Worm (Caenorhabditis elegans) whole organism, young adult: ENCODE measurements around the gene C31E10.5.

Experiments
- B0035.1 ChIP-seq: sonication (generic microtip); optimal IDR thresholded peaks from 2 replicates; lab custom pipeline; 2016; ENCODE audit warnings: missing genetic modification characterization, mild to moderate bottlenecking, missing compliant biosample characterization, missing genotype, missing genetic modification reagents
- B0261.1 ChIP-seq: sonication (generic microtip); optimal IDR thresholded peaks from 2 replicates; lab custom pipeline; 2016; ENCODE audit warnings: mild to moderate bottlenecking, missing genetic modification characterization, moderate library complexity, missing compliant biosample characterization
- C17E4.6 ChIP-seq: fragments of 200-800 bp; sonication (Bioruptor generic); IDR thresholded peaks from 2 replicates; pipeline ENCODE4 v1.3.6; 2022; ENCODE audit warnings: missing genetic modification reagents, missing genetic modification characterization, missing compliant biosample characterization
- F37B4.10 ChIP-seq: fragments of 200-800 bp; sonication (Bioruptor generic); IDR thresholded peaks from 2 replicates; pipeline ENCODE4 v1.3.6; 2022; ENCODE audit warnings: missing genetic modification characterization, missing compliant biosample characterization
- F55B11.4 ChIP-seq: sonication (generic microtip); optimal IDR thresholded peaks from 2 replicates; lab custom pipeline; 2016; ENCODE audit warnings: missing compliant biosample characterization, missing genetic modification characterization, borderline replicate concordance; ENCODE audit not compliant: insufficient read depth
- F57C9.4 ChIP-seq: sonication (generic microtip); optimal IDR thresholded peaks from 2 replicates; lab custom pipeline; 2017; ENCODE audit warnings: mild to moderate bottlenecking, missing genetic modification characterization, missing compliant biosample characterization
- Y53G8AR.9 ChIP-seq: fragments of 200-800 bp; sonication (Bioruptor generic); conservative IDR thresholded peaks from 2 replicates; pipeline ENCODE4 v1.3.6; 2022; ENCODE audit warnings: missing genetic modification reagents, missing genetic modification characterization, missing compliant biosample characterization
- Y67H2A.10 ChIP-seq: fragments of 200-800 bp; sonication (Bioruptor generic); conservative IDR thresholded peaks from 2 replicates; pipeline ENCODE4 v1.3.6; 2022; ENCODE audit warnings: missing genetic modification reagents, missing genetic modification characterization, missing compliant biosample characterization
- akir-1 ChIP-seq: fragments of 200-800 bp; sonication (Bioruptor generic); optimal IDR thresholded peaks from 2 replicates; lab custom pipeline; 2018; ENCODE audit warnings: mild to moderate bottlenecking, missing genetic modification characterization, moderate library complexity, missing compliant biosample characterization
- aptf-2 ChIP-seq: fragments of 200-800 bp; sonication (Bioruptor generic); conservative IDR thresholded peaks from 2 replicates; pipeline ENCODE4 v1.3.6; 2022; ENCODE audit warnings: missing genetic modification reagents, missing genetic modification characterization, missing compliant biosample characterization
- aptf-3 ChIP-seq: fragments of 200-800 bp; sonication (Bioruptor generic); IDR thresholded peaks from 2 replicates; pipeline ENCODE4 v1.3.6; 2022; ENCODE audit warnings: missing genetic modification characterization, missing compliant biosample characterization
- bed-1 ChIP-seq: fragments of 200-800 bp; sonication (Bioruptor generic); IDR thresholded peaks from 2 replicates; pipeline ENCODE4 v1.3.6; 2022; ENCODE audit warnings: missing genetic modification reagents, missing genetic modification characterization, missing compliant biosample characterization
- dpl-1 ChIP-seq: fragments of 150-350 bp; optimal IDR thresholded peaks from 2 replicates; lab custom pipeline; 2014; ENCODE audit warnings: missing biosample characterization, missing genetic modification reagents, missing genetic modification characterization
- egl-44 ChIP-seq: fragments of 200-800 bp; sonication (Bioruptor generic); IDR thresholded peaks from 2 replicates; pipeline ENCODE4 v1.3.6; 2022; ENCODE audit warnings: missing genetic modification reagents, missing genetic modification characterization, missing compliant biosample characterization
- egrh-3 ChIP-seq: fragments of 200-800 bp; sonication (Bioruptor generic); IDR thresholded peaks from 2 replicates; pipeline ENCODE4 v1.3.6; 2022; ENCODE audit warnings: missing genetic modification reagents, missing genetic modification characterization, missing compliant biosample characterization
- gei-17 ChIP-seq: fragments of 200-800 bp; sonication (Bioruptor generic); optimal IDR thresholded peaks from 2 replicates; lab custom pipeline; 2018; ENCODE audit warnings: mild to moderate bottlenecking, missing genetic modification characterization, missing compliant biosample characterization
- him-1 ChIP-seq: sonication (generic microtip); optimal IDR thresholded peaks from 2 replicates; lab custom pipeline; 2016; ENCODE audit warnings: missing genotype, missing genetic modification reagents, missing genetic modification characterization, missing compliant biosample characterization
- hmg-1.2 ChIP-seq: fragments of 200-800 bp; sonication (Bioruptor generic); IDR thresholded peaks from 2 replicates; pipeline ENCODE4 v1.3.6; 2022; ENCODE audit warnings: missing genetic modification reagents, missing genetic modification characterization, missing compliant biosample characterization
- hmg-20 ChIP-seq: fragments of 200-800 bp; sonication (Bioruptor generic); IDR thresholded peaks from 2 replicates; pipeline ENCODE4 v1.3.6; 2022; ENCODE audit warnings: missing genetic modification reagents, missing genetic modification characterization, missing compliant biosample characterization
- hrde-1 ChIP-seq: sonication (generic microtip); optimal IDR thresholded peaks from 2 replicates; lab custom pipeline; 2016; ENCODE audit warnings: missing genetic modification characterization, mild to moderate bottlenecking, missing compliant biosample characterization, moderate library complexity, missing genotype, missing genetic modification reagents, borderline replicate concordance
- lin-26 ChIP-seq: fragments of 200-800 bp; sonication (Bioruptor generic); IDR thresholded peaks from 2 replicates; pipeline ENCODE4 v1.3.6; 2022; ENCODE audit warnings: missing genetic modification reagents, missing genetic modification characterization, missing compliant biosample characterization
- lin-35 ChIP-seq, 3 experiments: fragments of 150-350 bp in 2 of 3; sonication (generic microtip) in 1 of 3; optimal IDR thresholded peaks; 2 replicates each; lab custom pipeline; 2014 to 2018; ENCODE audit warnings: missing biosample characterization in 3 of 3, missing genetic modification characterization in 3 of 3, missing genetic modification reagents in 3 of 3
- lsl-1 ChIP-seq: fragments of 200-800 bp; sonication (Bioruptor generic); optimal IDR thresholded peaks from 2 replicates; lab custom pipeline; 2018; ENCODE audit warnings: mild to moderate bottlenecking, missing genetic modification characterization, moderate library complexity, missing compliant biosample characterization
- lsy-27 ChIP-seq: sonication (generic microtip); optimal IDR thresholded peaks from 2 replicates; lab custom pipeline; 2017; ENCODE audit warnings: missing genetic modification characterization, mild to moderate bottlenecking, missing compliant biosample characterization, antibody characterized with exemption, missing genotype, borderline replicate concordance; ENCODE audit not compliant: insufficient read depth
- nhr-80 ChIP-seq: sonication (generic microtip); optimal IDR thresholded peaks from 2 replicates; lab custom pipeline; 2016; ENCODE audit warnings: missing genetic modification characterization, missing compliant biosample characterization
- zfh-2 ChIP-seq: fragments of 200-800 bp; sonication (Bioruptor generic); conservative IDR thresholded peaks from 2 replicates; pipeline ENCODE4 v1.3.6; 2022; ENCODE audit warnings: missing genetic modification reagents, missing genetic modification characterization, missing compliant biosample characterization
- zim-3 ChIP-seq: sonication (generic microtip); optimal IDR thresholded peaks from 2 replicates; lab custom pipeline; 2017; ENCODE audit warnings: mild to moderate bottlenecking, missing genetic modification characterization, moderate library complexity, missing compliant biosample characterization

The C31E10.5 gene

ce11 chrX:13995803-13996388 lies at the start of gene C31E10.5, which contains the start of gene C31E10.6:
Gene C31E10.5 (minus strand): TSS chrX:13995834.
Gene C31E10.6 (plus strand): TSS chrX:13996338.
- TF ChIP-seq nhr-80 (tag; lab: Kevin White, UChicago) (no peak), hmg-1.2 (GFP tag; lab: Robert Waterston, UW) (peak; percentile 85)

ce11 chrX:14044362-14044761 lies 48.7 kb upstream of the C31E10.5 start:
- TF ChIP-seq lsy-27 (tag; lab: Kevin White, UChicago) = no peak
- peak; percentile 59 for TF ChIP-seq zfh-2 (GFP tag; lab: Robert Waterston, UW)
- TF ChIP-seq aptf-3 (GFP tag; lab: Robert Waterston, UW) = 0 out of 2 replicates have a peak, but pooled peaks have one; percentile 35

- TF ChIP-seq bed-1 (GFP tag; lab: Robert Waterston, UW) (no peak), C17E4.6 (GFP tag; lab: Robert Waterston, UW) (no peak)
- TF ChIP-seq, all 124 proteins: peak for 0
These were observed 43.7 kb upstream of the C31E10.5 start for ce11 chrX:14039293-14039692.

- TF ChIP-seq gei-17 (no peak), B0261.1 (tag; lab: Kevin White, UChicago) (no peak), zim-3 (tag; lab: Kevin White, UChicago) (no peak), Y53G8AR.9 (GFP tag; lab: Robert Waterston, UW) (no peak)
These were observed 37.9 kb upstream of the C31E10.5 start, which contains the start of gene arrd-25 for ce11 chrX:14033494-14033893. Gene arrd-25 (plus strand): TSS chrX:14033794.

- no peak for TF ChIP-seq F55B11.4 (tag; lab: Kevin White, UChicago)
- TF ChIP-seq nhr-80 (tag; lab: Kevin White, UChicago) = peak; percentile 21
These were observed 34.9 kb upstream of the C31E10.5 start for ce11 chrX:14030524-14030923.

- no peak for TF ChIP-seq Y53G8AR.9 (GFP tag; lab: Robert Waterston, UW)
- TF ChIP-seq B0035.1 = no peak
- no peak for TF ChIP-seq hrde-1 (tag; lab: Kevin White, UChicago)
- no peak for TF ChIP-seq lsy-27 (tag; lab: Kevin White, UChicago)
- TF ChIP-seq egrh-3 (GFP tag; lab: Robert Waterston, UW) = no peak
- no peak for TF ChIP-seq egl-44
- TF ChIP-seq F57C9.4 = no peak
- TF ChIP-seq hmg-20 (GFP tag; lab: Robert Waterston, UW) = no peak
- TF ChIP-seq him-1 (tag; lab: Kevin White, UChicago) = no peak
- no peak for TF ChIP-seq akir-1 (GFP tag; lab: Kevin White, UChicago)
- TF ChIP-seq Y67H2A.10 = no peak
- TF ChIP-seq F37B4.10 (GFP tag; lab: Robert Waterston, UW) = no peak
- TF ChIP-seq dpl-1 (GFP tag; lab: Kevin White, UChicago) = no peak
- TF ChIP-seq lsl-1 (GFP tag; lab: Kevin White, UChicago) = no peak
- no peak for TF ChIP-seq aptf-2 (GFP tag; lab: Robert Waterston, UW)
- TF ChIP-seq lin-35 (GFP tag; optimal IDR thresholded peaks at IDR 0.05; lab: Kevin White, UChicago) = no peak
- TF ChIP-seq gei-17 = no peak
- no peak for TF ChIP-seq lin-26 (GFP tag; lab: Robert Waterston, UW)
These were observed 34.2 kb upstream of the C31E10.5 start for ce11 chrX:14029872-14030271.
